Worm (Caenorhabditis elegans): ENCODE results near the gene ZC250.2.
A peak's percentile ranks its signal among the peaks of the same experiment; 100 is the strongest.

ZC250.2 gene

ce11 chrV:5769500-5769899 is 22.6 kb upstream of the ZC250.2 start:
- TF ChIP-seq klf-2 (GFP tag; conservative IDR thresholded peaks at IDR 0.05) (no peak), ref-1 (GFP tag; conservative IDR thresholded peaks at IDR 0.05) (no peak), cog-1 (tag; optimal IDR thresholded peaks at IDR 0.05) (no peak), med-1 (GFP tag; optimal IDR thresholded peaks at IDR 0.05; ENCODE audit: insufficient read depth) (no peak), T22C8.4 (GFP tag; IDR thresholded peaks at IDR 0.05) (no peak), ztf-23 (GFP tag; IDR thresholded peaks at IDR 0.05) (no peak), tab-1 (GFP tag; IDR thresholded peaks at IDR 0.05) (no peak), ztf-29 (GFP tag; IDR thresholded peaks at IDR 0.05) (no peak)

ce11 chrV:5769999-5770398 is 22.1 kb upstream of the ZC250.2 start:
- no peak for TF ChIP-seq ztf-29 (GFP tag; IDR thresholded peaks at IDR 0.05)
- no peak for TF ChIP-seq klf-2 (GFP tag; conservative IDR thresholded peaks at IDR 0.05)
- no peak for TF ChIP-seq T22C8.4 (GFP tag; IDR thresholded peaks at IDR 0.05)
- TF ChIP-seq ztf-23 (GFP tag; IDR thresholded peaks at IDR 0.05): no peak
- TF ChIP-seq tab-1 (GFP tag; IDR thresholded peaks at IDR 0.05): no peak
- no peak for TF ChIP-seq med-1 (GFP tag; optimal IDR thresholded peaks at IDR 0.05; ENCODE audit: insufficient read depth)
- TF ChIP-seq cog-1 (tag; optimal IDR thresholded peaks at IDR 0.05): no peak
- no peak for TF ChIP-seq ref-1 (GFP tag; conservative IDR thresholded peaks at IDR 0.05)
- TF ChIP-seq flt-1 (GFP tag; IDR thresholded peaks at IDR 0.05): no peak

DNA sequence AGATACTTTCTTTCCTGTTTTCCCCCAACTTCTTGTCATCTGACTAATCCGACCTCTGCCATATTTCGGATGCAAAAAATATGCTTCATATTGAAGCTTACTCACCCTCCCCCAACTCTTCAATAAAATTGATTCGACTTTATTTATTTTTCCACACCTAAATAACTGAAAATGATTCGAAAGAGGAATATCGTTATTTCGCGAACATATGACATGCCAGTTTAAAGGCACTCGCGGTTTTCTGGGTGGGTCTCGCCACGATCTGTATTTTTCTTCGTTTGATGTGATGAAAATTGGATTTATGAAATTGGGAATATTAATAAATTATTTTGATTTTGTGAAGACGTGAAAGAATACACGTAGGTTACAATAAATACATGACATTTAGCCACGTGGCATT is 20.5 kb upstream of the ZC250.2 start, which contains the start of gene F44E7.3:
F44E7.3 (plus strand) TSS at position 319 of the 400 bp plus-strand sequence.
- TF ChIP-seq flt-1 (GFP tag; IDR thresholded peaks at IDR 0.05): no peak
- no peak for TF ChIP-seq cog-1 (tag; optimal IDR thresholded peaks at IDR 0.05)
- no peak for TF ChIP-seq med-1 (GFP tag; optimal IDR thresholded peaks at IDR 0.05; ENCODE audit: insufficient read depth)
- no peak for TF ChIP-seq tab-1 (GFP tag; IDR thresholded peaks at IDR 0.05)
- no peak for TF ChIP-seq klf-2 (GFP tag; conservative IDR thresholded peaks at IDR 0.05)
- no peak for TF ChIP-seq T22C8.4 (GFP tag; IDR thresholded peaks at IDR 0.05)

- TF ChIP-seq tab-1 (GFP tag; IDR thresholded peaks at IDR 0.05) (no peak), klf-2 (GFP tag; conservative IDR thresholded peaks at IDR 0.05) (no peak), med-1 (GFP tag; optimal IDR thresholded peaks at IDR 0.05; ENCODE audit: insufficient read depth) (no peak), ref-1 (GFP tag; conservative IDR thresholded peaks at IDR 0.05) (no peak), T22C8.4 (GFP tag; IDR thresholded peaks at IDR 0.05) (no peak), ztf-29 (GFP tag; IDR thresholded peaks at IDR 0.05) (no peak), ztf-23 (GFP tag; IDR thresholded peaks at IDR 0.05) (no peak), cog-1 (tag; optimal IDR thresholded peaks at IDR 0.05) (no peak), flt-1 (GFP tag; IDR thresholded peaks at IDR 0.05) (no peak)
Measured at ce11 chrV:5772503-5772902, 19.6 kb upstream of the ZC250.2 start.

DNA sequence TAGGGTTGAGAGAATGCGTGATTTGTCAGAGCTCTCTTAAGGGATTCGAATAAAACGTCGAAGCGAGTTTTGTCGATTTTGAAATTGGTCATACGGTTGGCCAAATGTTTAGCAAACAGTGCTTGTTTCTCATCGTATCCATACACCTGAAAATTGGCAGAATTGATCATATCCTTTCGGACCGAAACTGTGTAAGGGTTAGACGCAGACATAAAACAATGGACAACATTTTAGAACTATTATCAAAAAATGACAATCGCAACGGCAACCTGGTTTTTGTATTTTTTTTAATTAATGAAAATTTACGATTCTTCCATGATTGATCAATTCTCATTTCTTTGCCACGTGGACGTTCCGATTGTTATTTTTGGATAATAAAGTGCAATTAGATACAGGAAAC is 18.0 kb upstream of the ZC250.2 start:
- no peak for TF ChIP-seq tab-1 (GFP tag; IDR thresholded peaks at IDR 0.05)
- no peak for TF ChIP-seq cog-1 (tag; optimal IDR thresholded peaks at IDR 0.05)
- TF ChIP-seq ref-1 (GFP tag; conservative IDR thresholded peaks at IDR 0.05): no peak
- no peak for TF ChIP-seq flt-1 (GFP tag; IDR thresholded peaks at IDR 0.05)
- no peak for TF ChIP-seq T22C8.4 (GFP tag; IDR thresholded peaks at IDR 0.05)
- TF ChIP-seq klf-2 (GFP tag; conservative IDR thresholded peaks at IDR 0.05): no peak
- TF ChIP-seq ztf-23 (GFP tag; IDR thresholded peaks at IDR 0.05): no peak
- TF ChIP-seq ztf-29 (GFP tag; IDR thresholded peaks at IDR 0.05): no peak
- no peak for TF ChIP-seq med-1 (GFP tag; optimal IDR thresholded peaks at IDR 0.05; ENCODE audit: insufficient read depth)

- TF ChIP-seq tab-1 (GFP tag; IDR thresholded peaks at IDR 0.05) (peak; percentile 88), ref-1 (GFP tag; conservative IDR thresholded peaks at IDR 0.05) (peak; percentile 67), ztf-29 (GFP tag; IDR thresholded peaks at IDR 0.05) (peak; percentile 73), flt-1 (GFP tag; IDR thresholded peaks at IDR 0.05) (peak; percentile 92), klf-2 (GFP tag; conservative IDR thresholded peaks at IDR 0.05) (peak; percentile 82), ztf-23 (GFP tag; IDR thresholded peaks at IDR 0.05) (peak; percentile 93), T22C8.4 (GFP tag; IDR thresholded peaks at IDR 0.05) (peak; percentile 62)
Measured at ce11 chrV:5776941-5777340, 15.2 kb upstream of the ZC250.2 start, which contains the start of gene F44E7.4. F44E7.4 (minus strand) TSS chrV:5776953.

DNA sequence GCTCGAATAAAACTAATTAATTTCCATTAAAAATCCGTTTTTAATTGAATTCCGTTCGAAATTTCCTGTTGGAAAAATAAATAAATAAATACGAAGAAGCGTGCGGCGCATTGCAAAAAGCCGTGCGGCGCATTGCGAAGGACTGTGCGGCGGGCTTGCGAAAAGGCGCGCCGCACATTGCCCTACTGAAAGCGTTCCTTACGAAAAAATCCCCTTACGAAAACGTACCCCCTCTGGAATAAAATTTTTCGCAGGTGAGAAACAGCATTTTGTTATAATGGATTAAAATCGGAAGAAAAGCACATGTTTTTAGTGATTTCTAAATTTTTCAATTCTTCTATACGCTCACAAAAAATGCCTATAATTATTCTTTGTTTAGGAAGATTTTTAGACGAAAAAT is 13.9 kb upstream of the ZC250.2 start:
- peak; percentile 59; the same call in 1 of the 2 replicates for TF ChIP-seq flt-1 (GFP tag; IDR thresholded peaks at IDR 0.05)
- TF ChIP-seq T22C8.4 (GFP tag; IDR thresholded peaks at IDR 0.05): peak; percentile 35; the same call in 1 of the 2 replicates
- peak; percentile 74 for TF ChIP-seq ztf-23 (GFP tag; IDR thresholded peaks at IDR 0.05)
- peak; percentile 67; the same call in 1 of the 2 replicates for TF ChIP-seq tab-1 (GFP tag; IDR thresholded peaks at IDR 0.05)
- TF ChIP-seq klf-2 (GFP tag; conservative IDR thresholded peaks at IDR 0.05): peak; percentile 64

- TF ChIP-seq T22C8.4 (GFP tag; IDR thresholded peaks at IDR 0.05) (no peak), ztf-23 (GFP tag; IDR thresholded peaks at IDR 0.05) (peak; percentile 34; the same call in 1 of the 2 replicates)
Measured at ce11 chrV:5779984-5780383, 12.1 kb upstream of the ZC250.2 start.

DNA sequence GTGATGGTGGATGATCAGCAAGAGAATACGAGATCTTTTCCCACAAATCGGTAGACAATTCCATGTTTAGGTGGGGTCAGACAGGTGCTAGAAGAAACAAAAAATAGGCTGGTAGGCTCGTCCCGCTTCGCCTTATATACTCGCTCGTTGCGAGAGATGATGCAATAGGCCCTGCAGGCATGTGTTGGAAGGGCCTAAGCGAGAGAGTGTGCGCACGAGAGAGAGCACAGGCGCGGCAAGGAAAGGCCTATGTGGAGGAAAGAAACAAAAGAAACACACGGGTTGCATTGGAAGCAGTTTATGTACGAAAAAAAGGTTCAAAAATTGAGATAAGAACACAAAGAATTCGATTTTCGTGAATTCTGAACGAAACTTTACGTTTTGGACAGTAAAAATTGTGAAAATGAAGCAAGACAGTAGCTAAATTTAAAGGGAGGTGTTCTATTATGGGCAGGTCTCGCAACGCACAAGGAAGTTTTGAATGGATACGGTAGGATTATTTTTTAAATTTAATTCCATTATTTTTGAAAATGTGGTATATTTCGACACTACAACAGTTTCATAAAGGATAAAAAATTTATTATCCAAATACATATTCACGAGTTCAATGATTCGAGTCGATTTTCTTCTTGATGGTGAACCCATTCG is 11.3 kb upstream of the ZC250.2 start, which contains the start of gene F44E7.5:
F44E7.5 (minus strand) TSS at position 210 of the 648 bp plus-strand sequence.
- TF ChIP-seq ztf-23 (GFP tag; IDR thresholded peaks at IDR 0.05) (no peak), flt-1 (GFP tag; IDR thresholded peaks at IDR 0.05) (no peak), med-1 (GFP tag; optimal IDR thresholded peaks at IDR 0.05; ENCODE audit: insufficient read depth) (no peak), ztf-29 (GFP tag; IDR thresholded peaks at IDR 0.05) (no peak), ref-1 (GFP tag; conservative IDR thresholded peaks at IDR 0.05) (no peak), klf-2 (GFP tag; conservative IDR thresholded peaks at IDR 0.05) (no peak), cog-1 (tag; optimal IDR thresholded peaks at IDR 0.05) (no peak), tab-1 (GFP tag; IDR thresholded peaks at IDR 0.05) (no peak), T22C8.4 (GFP tag; IDR thresholded peaks at IDR 0.05) (no peak)

DNA sequence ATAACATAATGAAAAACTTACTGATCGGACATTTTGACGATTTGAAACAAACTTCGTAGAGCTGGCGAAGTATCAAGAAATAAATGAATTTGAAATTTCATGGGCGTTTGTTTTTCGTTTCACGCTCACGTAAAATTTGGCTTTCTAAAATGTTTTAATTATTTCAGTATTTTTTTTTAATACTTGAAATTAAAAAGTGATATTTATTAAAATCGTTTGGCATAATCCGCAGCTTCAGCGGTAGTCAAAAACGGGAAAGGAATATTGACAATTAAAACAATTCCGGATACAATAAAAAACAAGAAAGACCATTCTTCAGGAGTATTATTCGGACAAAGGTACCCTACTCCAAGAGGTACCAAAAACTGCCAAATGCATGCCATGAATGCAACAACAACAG is 9.4 kb upstream of the ZC250.2 start, which contains the start of gene fbxa-183:
fbxa-183 (minus strand) TSS at position 101 of the 400 bp plus-strand sequence.
- no peak for TF ChIP-seq cog-1 (tag; optimal IDR thresholded peaks at IDR 0.05)
- no peak for TF ChIP-seq T22C8.4 (GFP tag; IDR thresholded peaks at IDR 0.05)
- TF ChIP-seq ztf-23 (GFP tag; IDR thresholded peaks at IDR 0.05): no peak
- no peak for TF ChIP-seq med-1 (GFP tag; optimal IDR thresholded peaks at IDR 0.05; ENCODE audit: insufficient read depth)
- no peak for TF ChIP-seq ref-1 (GFP tag; conservative IDR thresholded peaks at IDR 0.05)
- TF ChIP-seq flt-1 (GFP tag; IDR thresholded peaks at IDR 0.05): no peak
- no peak for TF ChIP-seq ztf-29 (GFP tag; IDR thresholded peaks at IDR 0.05)
- no peak for TF ChIP-seq tab-1 (GFP tag; IDR thresholded peaks at IDR 0.05)
- TF ChIP-seq klf-2 (GFP tag; conservative IDR thresholded peaks at IDR 0.05): no peak
